Worm (Caenorhabditis elegans): ENCODE measurements around the gene F41H8.1.

F41H8.1 gene

ce11 chrV:875945-876344, 42.5 kb downstream of the F41H8.1 start, which contains the start of gene T02B11.9:
T02B11.9 (plus strand) TSS chrV:876245.
- no peak for TF ChIP-seq nhr-84 (tag; optimal IDR thresholded peaks at IDR 0.05)

DNA sequence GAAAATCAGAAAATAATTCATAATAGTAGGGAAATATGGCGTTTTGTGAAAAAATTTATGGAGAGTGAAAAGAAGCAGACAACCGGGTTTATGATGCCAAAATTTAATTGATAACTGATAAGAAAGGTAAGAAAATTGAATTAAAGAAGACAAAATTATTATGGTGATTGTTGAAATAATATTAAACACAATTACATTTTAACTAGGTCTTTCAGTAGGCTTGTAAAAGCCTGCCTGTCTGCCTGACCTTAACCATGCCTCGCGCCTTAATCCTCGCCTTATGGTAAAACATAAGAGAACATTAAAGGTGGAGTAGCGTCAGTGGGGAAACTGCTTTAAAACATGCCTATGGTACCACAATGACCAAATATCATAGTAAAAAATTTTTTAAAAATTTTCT, 45.1 kb downstream of the F41H8.1 start, which contains the start of gene T02B11.8:
TSS of gene T02B11.8 (minus strand) at position 101 of the 400 bp plus-strand sequence.
- TF ChIP-seq alr-1 (tag; optimal IDR thresholded peaks at IDR 0.05; ENCODE audit: borderline replicate concordance) (no peak), lir-3 (tag; optimal IDR thresholded peaks at IDR 0.05; ENCODE audit: poor library complexity) (no peak), F16B12.6 (tag; optimal IDR thresholded peaks at IDR 0.05) (no peak), mdl-1 (tag; optimal IDR thresholded peaks at IDR 0.05) (no peak)

DNA sequence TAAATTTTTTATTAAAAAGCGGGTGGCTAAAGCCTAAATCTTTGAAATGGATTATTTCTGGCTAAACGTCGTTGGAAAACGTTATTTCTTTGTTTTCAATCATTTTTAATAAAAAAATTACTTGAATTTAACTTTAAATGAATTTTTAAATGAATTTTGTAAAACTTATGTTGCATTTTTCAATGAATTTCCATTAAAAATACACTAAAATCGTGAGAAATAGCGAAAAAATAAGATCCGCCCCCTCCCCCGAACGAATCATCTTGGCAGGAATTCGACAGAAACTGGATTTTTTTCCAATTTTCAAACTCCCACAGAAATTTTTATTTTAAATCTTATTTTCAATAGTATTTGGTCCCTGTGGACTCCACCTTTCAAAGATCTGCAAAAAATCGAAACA, 45.7 kb downstream of the F41H8.1 start, which contains the start of gene srg-53:
TSS of gene srg-53 (plus strand) at position 301 of the 400 bp plus-strand sequence.
- TF ChIP-seq nhr-71 (tag; optimal IDR thresholded peaks at IDR 0.05) (no peak), pax-3 (tag; optimal IDR thresholded peaks at IDR 0.05) (no peak), nhr-76 (tag; optimal IDR thresholded peaks at IDR 0.05) (no peak), zip-4 (GFP tag; optimal IDR thresholded peaks at IDR 0.05) (no peak)

DNA sequence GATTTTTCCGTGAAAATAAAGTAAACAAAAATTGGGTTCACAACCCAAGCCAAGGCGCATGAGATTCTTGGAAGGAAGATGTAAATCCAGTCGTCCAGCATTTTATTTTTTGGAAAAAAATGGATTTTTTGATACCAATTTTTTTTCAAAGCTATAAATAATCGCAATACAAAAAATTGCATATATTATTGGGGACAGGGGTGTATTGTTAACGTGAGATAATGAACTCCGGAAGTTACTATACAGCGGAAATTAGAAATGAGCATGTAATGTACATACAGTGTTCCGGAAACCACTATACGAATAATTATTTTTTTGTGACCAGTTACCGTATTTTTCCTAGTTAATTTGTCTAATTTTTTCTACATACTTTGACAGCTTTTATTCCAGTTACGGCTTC, 50.9 kb downstream of the F41H8.1 start, which contains the start of gene srj-38:
TSS of gene srj-38 (minus strand) at position 101 of the 400 bp plus-strand sequence.
- TF ChIP-seq elt-3 (tag; optimal IDR thresholded peaks at IDR 0.05) (no peak), unc-98 (GFP tag; IDR thresholded peaks at IDR 0.05) (no peak), lin-15B (tag; optimal IDR thresholded peaks at IDR 0.05) (no peak), ceh-82 (tag; optimal IDR thresholded peaks at IDR 0.05) (no peak), C04F5.9 (tag; optimal IDR thresholded peaks at IDR 0.05) (no peak), F16B12.6 (tag; optimal IDR thresholded peaks at IDR 0.05) (no peak), efl-1 (optimal IDR thresholded peaks at IDR 0.05) (no peak), efl-1 (GFP tag; optimal IDR thresholded peaks at IDR 0.05 in 1 of 2) (no peak), irx-1 (tag; optimal IDR thresholded peaks at IDR 0.05) (no peak), mab-9 (GFP tag; IDR thresholded peaks at IDR 0.05) (no peak), lir-3 (tag; optimal IDR thresholded peaks at IDR 0.05; ENCODE audit: poor library complexity) (no peak)

All from whole organism, L1 larva.